Worm (Caenorhabditis elegans) whole organism, L4 larva: ENCODE results near the gene str-131.

ENCODE experiments used
- hlh-11 ChIP-seq: fragments of 200-800 bp; sonication (Bioruptor generic); optimal IDR thresholded peaks from 2 replicates; lab custom pipeline; 2018; ENCODE audit warnings: mild to moderate bottlenecking, missing genetic modification characterization, missing compliant biosample characterization
- nhr-10 ChIP-seq: fragments of 150-350 bp; optimal IDR thresholded peaks from 2 replicates; lab custom pipeline; 2014; ENCODE audit warnings: missing biosample characterization, missing genetic modification characterization
- nhr-11 ChIP-seq: fragments of 150-350 bp; optimal IDR thresholded peaks from 2 replicates; lab custom pipeline; 2014; ENCODE audit warnings: missing biosample characterization, missing genetic modification characterization

- TF ChIP-seq nhr-10 (tag; lab: Kevin White, UChicago) (no peak), hlh-11 (tag; lab: Kevin White, UChicago) (no peak), nhr-11 (tag; lab: Kevin White, UChicago) (no peak)
Measured at ce11 chrV:8050811-8051210, 30.7 kb downstream of the str-131 start, which contains the start of gene col-43.
